Fruit fly (Drosophila melanogaster) whole organism, adult: ENCODE data around the gene mthl14.

ENCODE experiments used
- CG11617 ChIP-seq: fragments of 200-800 bp; sonication (Bioruptor generic); optimal IDR thresholded peaks from 2 replicates; lab custom pipeline; 2017; ENCODE audit warnings: mild to moderate bottlenecking, missing biosample characterization, missing genetic modification reagents, missing genetic modification characterization
- CG12768 ChIP-seq: fragments of 200-800 bp; sonication (Bioruptor generic); optimal IDR thresholded peaks from 2 replicates; lab custom pipeline; 2017; ENCODE audit warnings: missing biosample characterization, missing genetic modification characterization, mild to moderate bottlenecking, moderate library complexity, missing genetic modification reagents
- CG14711 ChIP-seq: fragments of 200-800 bp; sonication (Bioruptor generic); optimal IDR thresholded peaks from 2 replicates; lab custom pipeline; 2018; ENCODE audit warnings: missing biosample characterization, mild to moderate bottlenecking, missing genetic modification characterization, moderate library complexity
- CG1620 ChIP-seq: fragments of 200-800 bp; sonication (Bioruptor generic); optimal IDR thresholded peaks from 2 replicates; lab custom pipeline; 2016; ENCODE audit warnings: missing biosample characterization, missing genetic modification characterization
- CG33017 ChIP-seq: fragments of 200-800 bp; sonication (Bioruptor generic); optimal IDR thresholded peaks from 2 replicates; lab custom pipeline; 2018; ENCODE audit warnings: missing biosample characterization, mild to moderate bottlenecking, missing genetic modification characterization, moderate library complexity
- CG5204 ChIP-seq: fragments of 200-800 bp; sonication (Bioruptor generic); optimal IDR thresholded peaks from 2 replicates; lab custom pipeline; 2016; ENCODE audit warnings: missing biosample characterization, missing genetic modification characterization
- CG7045 ChIP-seq: fragments of 200-800 bp; sonication (Bioruptor generic); optimal IDR thresholded peaks from 2 replicates; lab custom pipeline; 2017; ENCODE audit warnings: missing biosample characterization, mild to moderate bottlenecking, missing genetic modification characterization
- CG7101 ChIP-seq: fragments of 200-800 bp; sonication (Bioruptor generic); optimal IDR thresholded peaks from 2 replicates; lab custom pipeline; 2018; ENCODE audit warnings: missing biosample characterization, mild to moderate bottlenecking, missing genetic modification characterization, moderate library complexity
- Clk ChIP-seq: fragments of 200-800 bp; sonication (Bioruptor generic); optimal IDR thresholded peaks from 2 replicates; lab custom pipeline; 2017; ENCODE audit warnings: missing biosample characterization, missing genetic modification characterization
- Crg-1 ChIP-seq: fragments of 200-800 bp; sonication (Bioruptor generic); optimal IDR thresholded peaks from 2 replicates; lab custom pipeline; 2016; ENCODE audit warnings: missing biosample characterization, missing genetic modification characterization
- Hr96 ChIP-seq: fragments of 200-800 bp; sonication (Bioruptor generic); optimal IDR thresholded peaks from 2 replicates; lab custom pipeline; 2016; ENCODE audit warnings: missing biosample characterization, missing genetic modification characterization
- Mnt ChIP-seq: fragments of 200-800 bp; sonication (Bioruptor generic); optimal IDR thresholded peaks from 2 replicates; lab custom pipeline; 2016; ENCODE audit warnings: missing biosample characterization, mild to moderate bottlenecking, missing genetic modification characterization
- bab1 ChIP-seq: fragments of 200-800 bp; sonication (Bioruptor generic); optimal IDR thresholded peaks from 3 replicates; lab custom pipeline; 2019; ENCODE audit warnings: missing biosample characterization, mild to moderate bottlenecking, missing genetic modification characterization, moderate library complexity
- cic ChIP-seq: fragments of 200-800 bp; sonication (Bioruptor generic); optimal IDR thresholded peaks from 2 replicates; lab custom pipeline; 2017; ENCODE audit warnings: missing biosample characterization, mild to moderate bottlenecking, missing genetic modification characterization, moderate library complexity
- cnc ChIP-seq, 2 experiments: fragments of >200 bp; optimal IDR thresholded peaks; 2 replicates each; lab custom pipeline; 2017
- kay ChIP-seq: fragments of 200-800 bp; sonication (Bioruptor generic); peaks from one replicate; lab custom pipeline; 2016; ENCODE audit warnings: missing biosample characterization, missing genetic modification characterization, borderline replicate concordance
- ovo ChIP-seq: fragments of 200-800 bp; sonication (Bioruptor generic); optimal IDR thresholded peaks from 2 replicates; lab custom pipeline; 2016; ENCODE audit warnings: missing biosample characterization, missing genetic modification characterization
- pad ChIP-seq: fragments of 200-800 bp; sonication (Bioruptor generic); optimal IDR thresholded peaks from 3 replicates; lab custom pipeline; 2017; ENCODE audit warnings: missing biosample characterization, missing genetic modification characterization, mild to moderate bottlenecking, moderate library complexity, missing genetic modification reagents
- tj ChIP-seq: fragments of 200-800 bp; sonication (Bioruptor generic); optimal IDR thresholded peaks from 3 replicates; lab custom pipeline; 2017; ENCODE audit warnings: missing biosample characterization, mild to moderate bottlenecking, missing genetic modification characterization, moderate library complexity
- toe ChIP-seq: fragments of 200-800 bp; sonication (Bioruptor generic); optimal IDR thresholded peaks from 2 replicates; lab custom pipeline; 2016; ENCODE audit warnings: missing biosample characterization, missing genetic modification characterization

mthl14 gene

dm6 chr3L:265808-266207, 18.5 kb downstream of the mthl14 start, which contains the start of gene CG34263:
Gene CG34263, minus strand, starts transcription at chr3L:265908.
- TF ChIP-seq Crg-1 (GFP tag; lab: Kevin White, UChicago) (no peak), cic (GFP tag; lab: Kevin White, UChicago) (no peak), CG7045 (GFP tag; lab: Kevin White, UChicago) (no peak), Hr96 (GFP tag; lab: Kevin White, UChicago) (no peak), cnc (optimal IDR thresholded peaks at IDR 0.05; lab: Kevin White, UChicago) (no peak), kay (GFP tag; lab: Kevin White, UChicago) (no peak), Clk (no peak), CG11617 (GFP tag; lab: Kevin White, UChicago) (no peak), pad (GFP tag; lab: Kevin White, UChicago) (no peak), CG14711 (no peak), CG5204 (GFP tag; lab: Kevin White, UChicago) (no peak), ovo (GFP tag; lab: Kevin White, UChicago) (no peak), bab1 (GFP tag; lab: Kevin White, UChicago) (no peak), Mnt (GFP tag; lab: Kevin White, UChicago) (no peak), tj (GFP tag; lab: Kevin White, UChicago) (no peak), CG7101 (no peak), toe (GFP tag; lab: Kevin White, UChicago) (no peak), CG1620 (no peak), CG33017 (no peak), CG12768 (GFP tag; lab: Kevin White, UChicago) (no peak)

dm6 chr3L:267083-267482, 19.8 kb downstream of the mthl14 start, which contains the start of gene miple1:
Gene miple1, plus strand, starts transcription at chr3L:267299.
- no peak for TF ChIP-seq CG14711
- no peak for TF ChIP-seq Mnt (GFP tag; lab: Kevin White, UChicago)
- TF ChIP-seq Crg-1 (GFP tag; lab: Kevin White, UChicago): no peak
- TF ChIP-seq cic (GFP tag; lab: Kevin White, UChicago): no peak
- no peak for TF ChIP-seq CG33017
- TF ChIP-seq Hr96 (GFP tag; lab: Kevin White, UChicago): no peak
- TF ChIP-seq CG7101: no peak
- no peak for TF ChIP-seq tj (GFP tag; lab: Kevin White, UChicago)
- no peak for TF ChIP-seq pad (GFP tag; lab: Kevin White, UChicago)
- no peak for TF ChIP-seq kay (GFP tag; lab: Kevin White, UChicago)
- no peak for TF ChIP-seq cnc (optimal IDR thresholded peaks at IDR 0.05; lab: Kevin White, UChicago)
- TF ChIP-seq CG12768 (GFP tag; lab: Kevin White, UChicago): no peak
- TF ChIP-seq CG5204 (GFP tag; lab: Kevin White, UChicago): no peak

DNA sequence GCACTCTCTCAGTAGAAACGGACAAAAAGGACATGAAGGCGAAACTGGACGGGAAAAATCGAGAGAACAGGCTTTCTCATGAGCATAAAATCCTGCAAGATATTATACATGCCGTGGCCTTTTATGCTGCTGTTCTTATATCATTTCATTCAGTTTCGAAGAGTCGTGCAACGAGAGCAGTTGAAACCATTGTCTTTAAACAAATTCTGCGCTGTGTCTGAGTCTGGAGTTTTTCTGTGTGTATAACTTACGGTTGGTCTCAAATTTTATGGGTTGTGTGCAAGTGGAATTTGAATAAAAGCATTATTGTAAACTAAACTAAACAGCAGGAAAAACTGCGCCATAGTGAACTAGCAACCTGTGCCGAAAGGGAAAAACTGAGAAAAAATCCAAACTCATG, 20.3 kb downstream of the mthl14 start:
- TF ChIP-seq Clk (no peak), CG33017 (no peak), cic (GFP tag; lab: Kevin White, UChicago) (no peak), CG14711 (no peak), Mnt (GFP tag; lab: Kevin White, UChicago) (no peak), cnc (optimal IDR thresholded peaks at IDR 0.05; lab: Kevin White, UChicago) (no peak)

DNA sequence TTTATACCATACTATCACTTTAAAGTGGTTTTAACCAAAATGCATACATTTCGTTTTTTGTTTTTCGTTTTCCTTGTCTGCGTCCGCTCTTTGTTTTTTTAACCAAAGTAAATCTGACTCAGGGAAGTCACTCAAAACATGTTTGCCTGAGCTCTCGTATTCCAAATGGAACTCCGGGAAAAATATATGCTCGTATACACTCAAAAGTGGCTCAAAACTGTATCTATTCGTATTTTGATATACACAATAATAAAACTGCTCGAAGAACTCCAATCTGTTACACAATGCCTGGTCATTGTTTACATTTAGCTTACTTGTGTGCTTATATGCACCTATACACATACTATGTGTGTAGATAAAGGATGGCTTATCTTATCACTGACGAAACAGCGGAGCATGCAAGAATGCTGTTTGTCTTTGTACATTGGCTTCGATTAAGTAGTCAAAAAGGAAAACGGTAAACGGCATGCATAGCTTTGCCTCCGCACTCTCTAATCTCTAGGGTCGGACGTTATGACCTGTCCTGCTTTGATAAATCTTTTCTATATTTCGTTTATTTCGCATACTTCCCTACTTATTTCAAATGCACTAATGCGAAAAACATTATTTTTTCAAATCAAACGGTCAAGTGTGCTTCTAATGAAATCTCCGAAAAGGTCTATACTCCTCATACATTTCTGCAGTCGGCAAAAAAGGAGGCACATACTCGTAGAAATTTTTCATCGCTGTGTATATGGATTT, 23.6 kb downstream of the mthl14 start, which contains the start of gene miple2:
Gene miple2, plus strand, starts transcription at position 441 of the 741 bp plus-strand sequence.
- peak; percentile 27 for TF ChIP-seq pad (GFP tag; lab: Kevin White, UChicago)
- TF ChIP-seq Hr96 (GFP tag; lab: Kevin White, UChicago): no peak
- peak; percentile 68 for TF ChIP-seq tj (GFP tag; lab: Kevin White, UChicago)
- no peak for TF ChIP-seq ovo (GFP tag; lab: Kevin White, UChicago)
- no peak for TF ChIP-seq toe (GFP tag; lab: Kevin White, UChicago)
- no peak for TF ChIP-seq Clk
- peak; percentile 50 to 70 for TF ChIP-seq cnc (optimal IDR thresholded peaks at IDR 0.05; lab: Kevin White, UChicago)
- TF ChIP-seq CG12768 (GFP tag; lab: Kevin White, UChicago): no peak
- no peak for TF ChIP-seq CG7045 (GFP tag; lab: Kevin White, UChicago)
- TF ChIP-seq cic (GFP tag; lab: Kevin White, UChicago): peak; percentile 1
- no peak for TF ChIP-seq CG14711
- TF ChIP-seq Crg-1 (GFP tag; lab: Kevin White, UChicago): no peak
- TF ChIP-seq CG5204 (GFP tag; lab: Kevin White, UChicago): no peak
- TF ChIP-seq Mnt (GFP tag; lab: Kevin White, UChicago): no peak
- no peak for TF ChIP-seq CG1620
- peak; percentile 14 for TF ChIP-seq CG11617 (GFP tag; lab: Kevin White, UChicago)
- TF ChIP-seq bab1 (GFP tag; lab: Kevin White, UChicago): no peak
- TF ChIP-seq CG7101: peak; percentile 10
- TF ChIP-seq CG33017: no peak
- no peak for TF ChIP-seq kay (GFP tag; lab: Kevin White, UChicago)

- TF ChIP-seq bab1 (GFP tag; lab: Kevin White, UChicago): peak; percentile 13
- TF ChIP-seq Hr96 (GFP tag; lab: Kevin White, UChicago): no peak
Observed at dm6 chr3L:271501-272249, 24.4 kb downstream of the mthl14 start.

DNA sequence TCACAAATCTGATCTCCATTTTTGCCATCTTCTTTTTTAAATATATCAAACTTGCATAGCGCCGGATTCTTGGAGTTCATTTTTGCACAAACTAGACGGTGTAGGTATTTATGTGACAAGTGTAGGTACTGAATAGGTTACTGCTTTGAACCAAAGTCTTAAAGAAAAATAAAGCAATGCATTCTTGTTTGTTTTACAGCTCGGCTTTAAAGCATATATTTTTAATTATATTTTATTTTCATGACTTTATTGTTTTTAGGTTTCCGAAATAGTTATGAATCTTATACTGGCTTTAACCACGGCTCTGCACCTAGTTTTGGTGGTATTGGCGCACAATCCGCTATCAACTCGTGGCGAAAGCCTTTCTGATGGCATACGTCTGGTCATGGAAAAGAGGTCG, 26.0 kb downstream of the mthl14 start, which contains the start of gene CG32845:
Gene CG32845, minus strand, starts transcription at position 101 of the 400 bp plus-strand sequence.
- TF ChIP-seq CG14711 (no peak), bab1 (GFP tag; lab: Kevin White, UChicago) (no peak)
